Worm (Caenorhabditis elegans) whole organism, L1 larva: ENCODE data around the gene gtf-2H2C.

ENCODE experiments used
- ceh-63 ChIP-seq: fragments of 200-800 bp; sonication (Bioruptor generic); optimal IDR thresholded peaks from 2 replicates; lab custom pipeline; 2018; ENCODE audit warnings: mild to moderate bottlenecking, missing genetic modification characterization, missing compliant biosample characterization
- egl-27 ChIP-seq, 2 experiments: fragments of 150-350 bp in 1 of 2; sonication (generic microtip); optimal IDR thresholded peaks; 3 replicates each; lab custom pipeline; 2017 to 2018; ENCODE audit warnings: missing biosample characterization in 2 of 2, missing genetic modification characterization in 2 of 2, missing genetic modification reagents in 2 of 2

DNA sequence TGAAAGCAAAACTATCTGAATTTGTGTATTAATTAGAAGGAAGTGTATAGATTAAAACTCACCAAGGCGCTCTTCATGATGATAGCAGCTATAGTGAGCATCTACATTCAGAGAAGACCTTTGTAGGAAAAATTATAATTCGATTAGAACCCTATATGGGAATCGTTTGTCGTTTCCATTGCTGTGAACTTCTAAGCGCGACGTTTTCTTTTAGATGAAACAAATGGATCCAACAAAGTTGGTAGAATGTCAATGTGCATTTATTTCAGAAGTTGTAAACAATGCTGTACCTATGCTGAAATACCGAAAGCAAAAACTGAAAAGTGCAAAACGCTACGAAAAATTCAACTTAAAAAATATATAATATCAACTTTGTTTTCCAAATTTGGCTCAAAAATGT is 34.6 kb downstream of the gtf-2H2C start, which contains the start of gene T16G12.10:
- TF ChIP-seq egl-27 (tag; optimal IDR thresholded peaks at IDR 0.05; lab: Kevin White, UChicago) (no peak), ceh-63 (GFP tag; lab: Kevin White, UChicago) (no peak)
